Fruit fly (Drosophila melanogaster): ENCODE measurements around the gene CG14443.

CG14443 gene

dm6 chrX:6661392-6661837, 27.7 kb downstream of the CG14443 start, which contains the start of the genes CG3224 and Ctr1A:
CG3224 (minus strand) TSS chrX:6661462.
Ctr1A (plus strand) TSS chrX:6661647.
- TF ChIP-seq CG8478 (optimal IDR thresholded peaks at IDR 0.05), result no peak

- no peak for TF ChIP-seq CTCF (optimal IDR thresholded peaks at IDR 0.05)
- no peak for TF ChIP-seq CG8478 (optimal IDR thresholded peaks at IDR 0.05)
Measured at dm6 chrX:6661880-6662279, 28.1 kb downstream of the CG14443 start.

- TF ChIP-seq CTCF (optimal IDR thresholded peaks at IDR 0.05) (no peak), CG8478 (optimal IDR thresholded peaks at IDR 0.05) (no peak)
Measured at dm6 chrX:6662378-6662777, 28.6 kb downstream of the CG14443 start.

- no peak for TF ChIP-seq CTCF (optimal IDR thresholded peaks at IDR 0.05)
- no peak for TF ChIP-seq CG8478 (optimal IDR thresholded peaks at IDR 0.05)
Measured at dm6 chrX:6662876-6663551, 29.3 kb downstream of the CG14443 start.

- TF ChIP-seq CTCF (optimal IDR thresholded peaks at IDR 0.05) (no peak), CG8478 (optimal IDR thresholded peaks at IDR 0.05) (no peak)
Measured at dm6 chrX:6663976-6664375, 30.2 kb downstream of the CG14443 start.

dm6 chrX:6673637-6674487, 40.1 kb downstream of the CG14443 start, which contains the start of the genes CG3198 and Mcm6:
CG3198 (minus strand) TSS chrX:6673973.
Mcm6 (plus strand) TSS chrX:6674387.
- no peak for TF ChIP-seq CTCF (optimal IDR thresholded peaks at IDR 0.05)
- TF ChIP-seq CG8478 (optimal IDR thresholded peaks at IDR 0.05), result no peak

- no peak for TF ChIP-seq CG8478 (optimal IDR thresholded peaks at IDR 0.05)
- TF ChIP-seq CTCF (optimal IDR thresholded peaks at IDR 0.05), result no peak
Measured at dm6 chrX:6677826-6678489, 44.2 kb downstream of the CG14443 start, which contains the start of gene Fum1. Fum1 (plus strand) TSS chrX:6678424.

dm6 chrX:6678635-6679501, 45.1 kb downstream of the CG14443 start, which contains the start of gene ND-ASHI:
ND-ASHI (minus strand) TSS chrX:6679118.
- TF ChIP-seq CTCF (optimal IDR thresholded peaks at IDR 0.05) (no peak), CG8478 (optimal IDR thresholded peaks at IDR 0.05) (no peak)

dm6 chrX:6679502-6679810, 45.7 kb downstream of the CG14443 start:
- no peak for TF ChIP-seq CG8478 (optimal IDR thresholded peaks at IDR 0.05)
- no peak for TF ChIP-seq CTCF (optimal IDR thresholded peaks at IDR 0.05)

- no peak for TF ChIP-seq CG8478 (optimal IDR thresholded peaks at IDR 0.05)
- TF ChIP-seq CTCF (optimal IDR thresholded peaks at IDR 0.05), result no peak
Measured at dm6 chrX:6681467-6681866, 47.7 kb downstream of the CG14443 start, which contains the start of gene Fum2. Fum2 (plus strand) TSS chrX:6681767.

- TF ChIP-seq CTCF (optimal IDR thresholded peaks at IDR 0.05) (peak in 1 of 2 experiments; percentile 37), CG8478 (optimal IDR thresholded peaks at IDR 0.05) (no peak)
Measured at dm6 chrX:6683635-6684499, 50.1 kb downstream of the CG14443 start, which contains the start of gene Pink1. Pink1 (plus strand) TSS chrX:6683798.
